Fruit fly (Drosophila melanogaster) whole organism, embryonic: Measurements from ENCODE around the gene RabX6.

ENCODE experiments used
- B-H1 ChIP-seq: fragments of 200-800 bp; sonication (Bioruptor generic); IDR thresholded peaks from 3 replicates; pipeline ENCODE4 v1.3.6; 2022; ENCODE audit warnings: missing biosample characterization, missing genetic modification characterization
- CG11247 ChIP-seq: fragments of 200-800 bp; sonication (Bioruptor generic); IDR thresholded peaks from 2 replicates; pipeline ENCODE4 v1.3.6; 2022; ENCODE audit warnings: missing biosample characterization, missing genetic modification characterization
- CG11560 ChIP-seq: fragments of 200-800 bp; sonication (Bioruptor generic); IDR thresholded peaks from 3 replicates; pipeline ENCODE4 v1.3.6; 2022; ENCODE audit warnings: missing biosample characterization, missing genetic modification characterization
- CG12391 ChIP-seq: fragments of 200-800 bp; sonication (Bioruptor generic); optimal IDR thresholded peaks from 3 replicates; lab custom pipeline; 2018; ENCODE audit warnings: missing biosample characterization, mild to moderate bottlenecking, missing genetic modification characterization, moderate library complexity
- CG14710 ChIP-seq: fragments of 200-800 bp; sonication (Bioruptor generic); optimal IDR thresholded peaks from 3 replicates; lab custom pipeline; 2019; ENCODE audit warnings: missing biosample characterization, mild to moderate bottlenecking, missing genetic modification characterization, moderate library complexity
- CG15073 ChIP-seq: fragments of 200-800 bp; sonication (Bioruptor generic); optimal IDR thresholded peaks from 2 replicates; lab custom pipeline; 2016; ENCODE audit warnings: missing biosample characterization, missing genetic modification characterization
- CG15696 ChIP-seq: fragments of 200-800 bp; sonication (Bioruptor generic); optimal IDR thresholded peaks from 2 replicates; lab custom pipeline; 2019; ENCODE audit warnings: missing biosample characterization, mild to moderate bottlenecking, missing genetic modification characterization, moderate library complexity
- CG17359 ChIP-seq: fragments of 200-800 bp; sonication (Bioruptor generic); optimal IDR thresholded peaks from 3 replicates; lab custom pipeline; 2018; ENCODE audit warnings: missing biosample characterization, mild to moderate bottlenecking, missing genetic modification characterization, moderate library complexity
- CG17361 ChIP-seq: fragments of 200-800 bp; sonication (Bioruptor generic); IDR thresholded peaks from 3 replicates; pipeline ENCODE4 v1.3.6; 2022; ENCODE audit warnings: missing biosample characterization, missing genetic modification characterization
- CG17829 ChIP-seq: fragments of 200-800 bp; optimal IDR thresholded peaks from 2 replicates; lab custom pipeline; 2019; ENCODE audit warnings: missing biosample characterization, mild to moderate bottlenecking, missing genetic modification characterization, moderate library complexity
- CG31441 ChIP-seq: fragments of 200-800 bp; sonication (Bioruptor generic); IDR thresholded peaks from 2 replicates; pipeline ENCODE4 v1.3.6; 2022; ENCODE audit warnings: missing biosample characterization, missing genetic modification characterization
- CG33213 ChIP-seq: fragments of 200-800 bp; sonication (Bioruptor generic); optimal IDR thresholded peaks from 3 replicates; lab custom pipeline; 2016; ENCODE audit warnings: missing biosample characterization, missing genetic modification characterization
- CG34422 ChIP-seq: fragments of 200-800 bp; sonication (Bioruptor generic); IDR thresholded peaks from 3 replicates; pipeline ENCODE4 v1.3.6; 2022; ENCODE audit warnings: missing biosample characterization, missing genetic modification characterization
- CG6689 ChIP-seq: fragments of 200-800 bp; sonication (Bioruptor generic); IDR thresholded peaks from 2 replicates; pipeline ENCODE4 v1.3.6; 2022; ENCODE audit warnings: missing biosample characterization, missing genetic modification characterization
- CG8924 ChIP-seq: fragments of 200-800 bp; optimal IDR thresholded peaks from 3 replicates; lab custom pipeline; 2019; ENCODE audit warnings: missing biosample characterization, mild to moderate bottlenecking, missing genetic modification characterization, moderate library complexity
- Dip2 ChIP-seq: fragments of 200-800 bp; sonication (Bioruptor generic); IDR thresholded peaks from 2 replicates; pipeline ENCODE4 v1.3.6; 2022; ENCODE audit warnings: missing biosample characterization, missing genetic modification characterization
- E2f1 ChIP-seq: fragments of 200-800 bp; sonication (Bioruptor generic); IDR thresholded peaks from 2 replicates; pipeline ENCODE4 v1.3.6; 2022; ENCODE audit warnings: missing biosample characterization, missing genetic modification characterization
- E2f2 ChIP-seq: fragments of 200-800 bp; sonication (Bioruptor generic); IDR thresholded peaks from 2 replicates; pipeline ENCODE4 v1.3.6; 2022; ENCODE audit warnings: missing biosample characterization, missing genetic modification characterization
- HLH3B ChIP-seq: fragments of 200-800 bp; sonication (Bioruptor generic); IDR thresholded peaks from 2 replicates; pipeline ENCODE4 v1.3.6; 2022; ENCODE audit warnings: missing biosample characterization, missing genetic modification characterization
- MESR4 ChIP-seq: fragments of 200-800 bp; sonication (Bioruptor generic); optimal IDR thresholded peaks from 2 replicates; lab custom pipeline; 2018; ENCODE audit warnings: missing biosample characterization, mild to moderate bottlenecking, missing genetic modification characterization, moderate library complexity
- Meics ChIP-seq: fragments of 200-800 bp; sonication (Bioruptor generic); optimal IDR thresholded peaks from 2 replicates; lab custom pipeline; 2017; ENCODE audit warnings: missing biosample characterization, mild to moderate bottlenecking, missing genetic modification characterization
- NK7.1 ChIP-seq: fragments of 200-800 bp; sonication (Bioruptor generic); optimal IDR thresholded peaks from 3 replicates; lab custom pipeline; 2016; ENCODE audit warnings: missing biosample characterization, missing genetic modification characterization
- Nf-YA ChIP-seq: fragments of 200-800 bp; sonication (Bioruptor generic); IDR thresholded peaks from 2 replicates; pipeline ENCODE4 v1.3.6; 2022; ENCODE audit warnings: missing biosample characterization, missing genetic modification characterization
- Rfx ChIP-seq: fragments of 200-800 bp; sonication (Bioruptor generic); IDR thresholded peaks from 2 replicates; pipeline ENCODE4 v1.3.6; 2022; ENCODE audit warnings: missing biosample characterization, missing genetic modification characterization
- Sin3A ChIP-seq: fragments of >200 bp; optimal IDR thresholded peaks from 2 replicates; lab custom pipeline; 2018
- Six4 ChIP-seq: fragments of 200-800 bp; sonication (Bioruptor generic); optimal IDR thresholded peaks from 2 replicates; lab custom pipeline; 2016; ENCODE audit warnings: missing biosample characterization, missing genetic modification characterization
- Sox102F ChIP-seq: fragments of 200-800 bp; sonication (Bioruptor generic); optimal IDR thresholded peaks from 2 replicates; lab custom pipeline; 2018; ENCODE audit warnings: missing biosample characterization, mild to moderate bottlenecking, missing genetic modification characterization, moderate library complexity
- Xbp1 ChIP-seq: fragments of 200-800 bp; sonication (Bioruptor generic); optimal IDR thresholded peaks from 3 replicates; lab custom pipeline; 2016; ENCODE audit warnings: missing biosample characterization, mild to moderate bottlenecking, missing genetic modification characterization
- Xrp1 ChIP-seq: fragments of 200-800 bp; sonication (Bioruptor generic); IDR thresholded peaks from 2 replicates; pipeline ENCODE4 v1.3.6; 2022; ENCODE audit warnings: missing biosample characterization, missing genetic modification characterization
- aop ChIP-seq: fragments of 200-800 bp; sonication (Bioruptor generic); IDR thresholded peaks from 2 replicates; pipeline ENCODE4 v1.3.6; 2022; ENCODE audit warnings: missing biosample characterization, missing genetic modification characterization
- ase ChIP-seq: fragments of 200-800 bp; sonication (Bioruptor generic); IDR thresholded peaks from 3 replicates; pipeline ENCODE4 v1.3.6; 2022; ENCODE audit warnings: missing biosample characterization, missing genetic modification characterization
- az2 ChIP-seq: fragments of 200-800 bp; sonication (Bioruptor generic); optimal IDR thresholded peaks from 3 replicates; lab custom pipeline; 2016; ENCODE audit warnings: missing biosample characterization, missing genetic modification characterization
- ci ChIP-seq: fragments of 200-800 bp; sonication (Bioruptor generic); IDR thresholded peaks from 3 replicates; pipeline ENCODE4 v1.3.6; 2022; ENCODE audit warnings: missing biosample characterization, missing genetic modification characterization
- crp ChIP-seq, 2 experiments: fragments of 200-800 bp; sonication (Bioruptor generic); optimal IDR thresholded peaks; 2 replicates in 1 of 2; 3 replicates in 1 of 2; lab custom pipeline; 2017; ENCODE audit warnings: missing biosample characterization in 2 of 2, missing genetic modification characterization in 2 of 2, mild to moderate bottlenecking in 1 of 2, moderate library complexity in 1 of 2
- esg ChIP-seq: fragments of 200-800 bp; sonication (Bioruptor generic); conservative IDR thresholded peaks from 2 replicates; pipeline ENCODE4 v1.3.6; 2022; ENCODE audit warnings: missing biosample characterization, missing genetic modification characterization
- fd64A ChIP-seq: fragments of 200-800 bp; sonication (Bioruptor generic); optimal IDR thresholded peaks from 3 replicates; lab custom pipeline; 2018; ENCODE audit warnings: missing biosample characterization, mild to moderate bottlenecking, missing genetic modification characterization
- gce ChIP-seq: fragments of 200-800 bp; sonication (Bioruptor generic); IDR thresholded peaks from 3 replicates; pipeline ENCODE4 v1.3.6; 2022; ENCODE audit warnings: missing biosample characterization, missing genetic modification characterization
- lov ChIP-seq, 2 experiments: fragments of 200-800 bp in 1 of 2; fragments of >200 bp in 1 of 2; sonication (Bioruptor generic) in 1 of 2; IDR thresholded peaks in 1 of 2; optimal IDR thresholded peaks in 1 of 2; 2 replicates in 1 of 2; 3 replicates in 1 of 2; pipeline versions ENCODE4 v1.3.6 to Lab custom; 2017 to 2022; ENCODE audit warnings: missing biosample characterization in 1 of 2, missing genetic modification characterization in 1 of 2
- mirr ChIP-seq: fragments of 200-800 bp; sonication (Bioruptor generic); optimal IDR thresholded peaks from 3 replicates; lab custom pipeline; 2018; ENCODE audit warnings: missing biosample characterization, mild to moderate bottlenecking, missing genetic modification characterization
- mld ChIP-seq: fragments of 200-800 bp; sonication (Bioruptor generic); IDR thresholded peaks from 3 replicates; pipeline ENCODE4 v1.3.6; 2022; ENCODE audit warnings: missing biosample characterization, missing genetic modification characterization; ENCODE audit not compliant: partially characterized antibody
- phol ChIP-seq: fragments of 200-800 bp; sonication (Bioruptor generic); optimal IDR thresholded peaks from 3 replicates; lab custom pipeline; 2018; ENCODE audit warnings: missing biosample characterization, mild to moderate bottlenecking, missing genetic modification characterization, moderate library complexity
- ranshi ChIP-seq: fragments of 200-800 bp; sonication (Bioruptor generic); IDR thresholded peaks from 2 replicates; pipeline ENCODE4 v1.3.6; 2022; ENCODE audit warnings: missing biosample characterization, missing genetic modification characterization
- row ChIP-seq: fragments of 200-800 bp; sonication (Bioruptor generic); IDR thresholded peaks from 3 replicates; pipeline ENCODE4 v1.3.6; 2022; ENCODE audit warnings: missing biosample characterization, missing genetic modification characterization
- run ChIP-seq: fragments of 200-800 bp; sonication (Bioruptor generic); optimal IDR thresholded peaks from 3 replicates; lab custom pipeline; 2018; ENCODE audit warnings: missing biosample characterization, mild to moderate bottlenecking, missing genetic modification characterization
- slbo ChIP-seq: fragments of 200-800 bp; sonication (Bioruptor generic); IDR thresholded peaks from 2 replicates; pipeline ENCODE4 v1.3.6; 2022; ENCODE audit warnings: missing biosample characterization, missing genetic modification characterization
- unpg ChIP-seq: fragments of 200-800 bp; sonication (Bioruptor generic); optimal IDR thresholded peaks from 3 replicates; lab custom pipeline; 2018; ENCODE audit warnings: missing biosample characterization, mild to moderate bottlenecking, missing genetic modification characterization, moderate library complexity
- wor ChIP-seq: fragments of 200-800 bp; sonication (Bioruptor generic); IDR thresholded peaks from 2 replicates; pipeline ENCODE4 v1.3.6; 2022; ENCODE audit warnings: missing biosample characterization, missing genetic modification characterization
- zfh1 ChIP-seq: fragments of 200-800 bp; sonication (Bioruptor generic); IDR thresholded peaks from 3 replicates; pipeline ENCODE4 v1.3.6; 2022; ENCODE audit warnings: missing biosample characterization, missing genetic modification characterization

Gene RabX6

dm6 chr3L:704661-705543, 14.6 kb downstream of the RabX6 start (continued):
- peak; percentile 38; the same call in 1 of the 3 replicates for TF ChIP-seq B-H1 (GFP tag; lab: Robert Waterston, UW)
- no peak for TF ChIP-seq Sin3A (lab: Kevin White, UChicago)
- TF ChIP-seq CG15073 (GFP tag; lab: Kevin White, UChicago), result no peak
- no peak for TF ChIP-seq run (tag; lab: Kevin White, UChicago)
- TF ChIP-seq Nf-YA (GFP tag; lab: Robert Waterston, UW), result 0 out of 2 replicates have a peak, but pooled peaks have one; percentile 25
- TF ChIP-seq unpg (GFP tag; lab: Kevin White, UChicago), result peak; percentile 36
- peak; percentile 45; the same call in 1 of the 2 replicates for TF ChIP-seq CG31441 (GFP tag; lab: Robert Waterston, UW)
- TF ChIP-seq gce (GFP tag; lab: Robert Waterston, UW), result no peak
- TF ChIP-seq CG14710, result peak; percentile 15
- TF ChIP-seq ranshi (GFP tag; lab: Robert Waterston, UW), result peak; percentile 49; the same call in 1 of the 2 replicates
- TF ChIP-seq Xbp1 (GFP tag; lab: Kevin White, UChicago), result peak; percentile 30
- TF ChIP-seq CG15696 (tag; lab: Kevin White, UChicago), result no peak
- peak; percentile 25; the same call in 1 of the 2 replicates for TF ChIP-seq CG11247
- TF ChIP-seq CG17829, result peak; percentile 20
- TF ChIP-seq E2f2 (GFP tag; lab: Robert Waterston, UW), result 0 out of 2 replicates have a peak, but pooled peaks have one; percentile 7
- TF ChIP-seq aop (GFP tag; lab: Robert Waterston, UW), result no peak
- TF ChIP-seq E2f1, result 0 out of 2 replicates have a peak, but pooled peaks have one; percentile 31
- peak; percentile 46; the same call in 2 of the 3 replicates for TF ChIP-seq zfh1
- peak; percentile 68 for TF ChIP-seq CG17359 (tag; lab: Kevin White, UChicago)
- peak; percentile 10 for TF ChIP-seq Six4 (GFP tag; lab: Kevin White, UChicago)
- TF ChIP-seq esg (GFP tag; lab: Robert Waterston, UW), result 0 out of 2 replicates have a peak, but pooled peaks have one; percentile 43
- 0 out of 2 replicates have a peak, but pooled peaks have one; percentile 22 for TF ChIP-seq wor (GFP tag; lab: Robert Waterston, UW)
- peak; percentile 60 for TF ChIP-seq CG6689 (GFP tag; lab: Robert Waterston, UW)
- TF ChIP-seq phol (tag; lab: Kevin White, UChicago), result peak; percentile 37
- TF ChIP-seq lov (optimal IDR thresholded peaks at IDR 0.05; lab: Kevin White, UChicago), result no peak
- no peak for TF ChIP-seq lov (GFP tag; IDR thresholded peaks at IDR 0.05; lab: Robert Waterston, UW)
- TF ChIP-seq mld (GFP tag; lab: Robert Waterston, UW), result no peak
- TF ChIP-seq ci (GFP tag; lab: Robert Waterston, UW), result peak; percentile 59; the same call in 2 of the 3 replicates
- TF ChIP-seq HLH3B (GFP tag; lab: Robert Waterston, UW), result 0 out of 2 replicates have a peak, but pooled peaks have one; percentile 12
- no peak for TF ChIP-seq MESR4 (GFP tag; lab: Kevin White, UChicago)
- TF ChIP-seq slbo (GFP tag; lab: Robert Waterston, UW), result peak; percentile 50; the same call in 1 of the 2 replicates
- TF ChIP-seq CG8924, result peak; percentile 15
- no peak for TF ChIP-seq NK7.1 (GFP tag; lab: Kevin White, UChicago)
- TF ChIP-seq CG34422, result 0 out of 3 replicates have a peak, but pooled peaks have one; percentile 33
- TF ChIP-seq CG12391 (tag; lab: Kevin White, UChicago), result peak; percentile 37
- TF ChIP-seq Meics (GFP tag; lab: Kevin White, UChicago), result peak; percentile 26
- TF ChIP-seq fd64A (GFP tag; lab: Kevin White, UChicago), result no peak
- TF ChIP-seq Dip2, result no peak
- 0 out of 3 replicates have a peak, but pooled peaks have one; percentile 43 for TF ChIP-seq CG11560
- TF ChIP-seq Rfx (GFP tag; lab: Robert Waterston, UW), result peak; percentile 59; the same call in 1 of the 2 replicates
- peak; percentile 31 for TF ChIP-seq az2 (GFP tag; lab: Kevin White, UChicago)
- TF ChIP-seq ase (GFP tag; lab: Robert Waterston, UW), result peak; percentile 61; the same call in 1 of the 3 replicates
- no peak for TF ChIP-seq CG33213 (GFP tag; lab: Kevin White, UChicago)
- TF ChIP-seq Xrp1 (GFP tag; lab: Robert Waterston, UW), result peak; percentile 62
- no peak for TF ChIP-seq crp (GFP tag; optimal IDR thresholded peaks at IDR 0.05; lab: Kevin White, UChicago)
- TF ChIP-seq row (GFP tag; lab: Robert Waterston, UW), result peak; percentile 51; the same call in 2 of the 3 replicates
- peak; percentile 56 for TF ChIP-seq Sox102F
- TF ChIP-seq CG17361 (GFP tag; lab: Robert Waterston, UW), result peak; percentile 44; the same call in 1 of the 3 replicates
- TF ChIP-seq mirr (GFP tag; lab: Kevin White, UChicago), result no peak
